Fruit fly (Drosophila melanogaster) whole organism, embryonic: ENCODE data around the gene CG32939.

Experiments
- Abd-B ChIP-seq: fragments of 200-800 bp; sonication (Bioruptor generic); optimal IDR thresholded peaks from 2 replicates; lab custom pipeline; 2018; ENCODE audit warnings: missing biosample characterization, mild to moderate bottlenecking, missing genetic modification characterization, moderate library complexity
- Aef1 ChIP-seq: fragments of 200-800 bp; sonication (Bioruptor generic); IDR thresholded peaks from 3 replicates; pipeline ENCODE4 v1.3.6; 2022; ENCODE audit warnings: missing biosample characterization, missing genetic modification characterization
- CG10321 ChIP-seq: fragments of 200-800 bp; sonication (Bioruptor generic); IDR thresholded peaks from 2 replicates; pipeline ENCODE4 v1.3.6; 2022; ENCODE audit warnings: missing biosample characterization, missing genetic modification characterization
- CG10543 ChIP-seq: fragments of 200-800 bp; sonication (Bioruptor generic); optimal IDR thresholded peaks from 3 replicates; lab custom pipeline; 2017; ENCODE audit warnings: missing biosample characterization, mild to moderate bottlenecking, missing genetic modification characterization, moderate library complexity
- CG11723 ChIP-seq: fragments of 200-800 bp; sonication (Bioruptor generic); optimal IDR thresholded peaks from 2 replicates; lab custom pipeline; 2017; ENCODE audit warnings: missing biosample characterization, mild to moderate bottlenecking, missing genetic modification characterization
- CG12219 ChIP-seq: fragments of 200-800 bp; sonication (Bioruptor generic); optimal IDR thresholded peaks from 3 replicates; lab custom pipeline; 2018; ENCODE audit warnings: missing biosample characterization, mild to moderate bottlenecking, missing genetic modification characterization
- CG15269 ChIP-seq: fragments of 200-800 bp; sonication (Bioruptor generic); optimal IDR thresholded peaks from 2 replicates; lab custom pipeline; 2018; ENCODE audit warnings: missing biosample characterization, mild to moderate bottlenecking, missing genetic modification characterization, moderate library complexity
- CG1529 ChIP-seq: fragments of 200-800 bp; sonication (Bioruptor generic); optimal IDR thresholded peaks from 3 replicates; lab custom pipeline; 2018; ENCODE audit warnings: missing biosample characterization, missing genetic modification characterization
- CG16863 ChIP-seq: fragments of 200-800 bp; sonication (Bioruptor generic); optimal IDR thresholded peaks from 3 replicates; lab custom pipeline; 2016; ENCODE audit warnings: missing biosample characterization, missing genetic modification characterization
- CG2678 ChIP-seq: fragments of 200-800 bp; sonication (Bioruptor generic); optimal IDR thresholded peaks from 3 replicates; lab custom pipeline; 2019; ENCODE audit warnings: missing biosample characterization, mild to moderate bottlenecking, missing genetic modification characterization, moderate library complexity
- CG31388 ChIP-seq: fragments of 200-800 bp; sonication (Bioruptor generic); optimal IDR thresholded peaks from 2 replicates; lab custom pipeline; 2016; ENCODE audit warnings: missing biosample characterization, missing genetic modification characterization
- CG6689 ChIP-seq: fragments of 200-800 bp; sonication (Bioruptor generic); IDR thresholded peaks from 2 replicates; pipeline ENCODE4 v1.3.6; 2022; ENCODE audit warnings: missing biosample characterization, missing genetic modification characterization
- CG6854 ChIP-seq: fragments of 200-800 bp; sonication (Bioruptor generic); optimal IDR thresholded peaks from 3 replicates; lab custom pipeline; 2017; ENCODE audit warnings: missing biosample characterization, mild to moderate bottlenecking, missing genetic modification characterization
- Camta ChIP-seq: fragments of 200-800 bp; sonication (Bioruptor generic); optimal IDR thresholded peaks from 2 replicates; lab custom pipeline; 2016; ENCODE audit warnings: missing biosample characterization, missing genetic modification characterization
- D19B ChIP-seq: fragments of 200-800 bp; sonication (Bioruptor generic); optimal IDR thresholded peaks from 2 replicates; lab custom pipeline; 2017; ENCODE audit warnings: missing biosample characterization, mild to moderate bottlenecking, missing genetic modification characterization
- E2f1 ChIP-seq: fragments of 200-800 bp; sonication (Bioruptor generic); IDR thresholded peaks from 2 replicates; pipeline ENCODE4 v1.3.6; 2022; ENCODE audit warnings: missing biosample characterization, missing genetic modification characterization
- E2f2 ChIP-seq: fragments of 200-800 bp; sonication (Bioruptor generic); IDR thresholded peaks from 2 replicates; pipeline ENCODE4 v1.3.6; 2022; ENCODE audit warnings: missing biosample characterization, missing genetic modification characterization
- GATAe ChIP-seq: fragments of 200-800 bp; sonication (Bioruptor generic); conservative IDR thresholded peaks from 2 replicates; pipeline ENCODE4 v1.3.6; 2022; ENCODE audit warnings: missing biosample characterization, missing genetic modification characterization
- HLH4C ChIP-seq: fragments of 200-800 bp; sonication (Bioruptor generic); IDR thresholded peaks from 3 replicates; pipeline ENCODE4 v1.3.6; 2022; ENCODE audit warnings: missing biosample characterization, missing genetic modification characterization; ENCODE audit not compliant: partially characterized antibody
- Hmx ChIP-seq: fragments of 200-800 bp; sonication (Bioruptor generic); optimal IDR thresholded peaks from 2 replicates; lab custom pipeline; 2016; ENCODE audit warnings: missing biosample characterization, missing genetic modification characterization
- Med ChIP-seq: fragments of 200-800 bp; sonication (Bioruptor generic); peaks from one replicate; lab custom pipeline; 2016; ENCODE audit warnings: missing biosample characterization, missing genetic modification characterization, mild to moderate bottlenecking, inconsistent platforms, moderate library complexity
- Mrtf ChIP-seq: fragments of 200-800 bp; sonication (Bioruptor generic); IDR thresholded peaks from 3 replicates; pipeline ENCODE4 v1.3.6; 2022; ENCODE audit warnings: missing biosample characterization, missing genetic modification characterization
- Neu2 ChIP-seq: fragments of 200-800 bp; sonication (Bioruptor generic); optimal IDR thresholded peaks from 3 replicates; lab custom pipeline; 2016; ENCODE audit warnings: missing biosample characterization, missing genetic modification characterization, borderline replicate concordance
- Nf-YB ChIP-seq: fragments of 200-800 bp; sonication (Bioruptor generic); optimal IDR thresholded peaks from 3 replicates; lab custom pipeline; 2019; ENCODE audit warnings: missing biosample characterization, mild to moderate bottlenecking, missing genetic modification characterization, moderate library complexity
- Nf-YC ChIP-seq: fragments of 200-800 bp; optimal IDR thresholded peaks from 3 replicates; lab custom pipeline; 2019; ENCODE audit warnings: missing biosample characterization, mild to moderate bottlenecking, missing genetic modification characterization, moderate library complexity
- Spps ChIP-seq: fragments of 200-800 bp; sonication (Bioruptor generic); optimal IDR thresholded peaks from 2 replicates; lab custom pipeline; 2018; ENCODE audit warnings: missing biosample characterization, mild to moderate bottlenecking, missing genetic modification characterization
- Sry-β ChIP-seq: fragments of 200-800 bp; sonication (Bioruptor generic); optimal IDR thresholded peaks from 2 replicates; lab custom pipeline; 2018; ENCODE audit warnings: missing biosample characterization, mild to moderate bottlenecking, missing genetic modification characterization, moderate library complexity
- Taf1 ChIP-seq: fragments of 200-800 bp; sonication (Bioruptor generic); IDR thresholded peaks from 2 replicates; pipeline ENCODE4 v1.3.6; 2022; ENCODE audit warnings: missing biosample characterization, missing genetic modification characterization
- ab ChIP-seq: fragments of 200-800 bp; sonication (Bioruptor generic); optimal IDR thresholded peaks from 2 replicates; lab custom pipeline; 2016; ENCODE audit warnings: missing biosample characterization, missing genetic modification characterization
- al ChIP-seq: fragments of 200-800 bp; sonication (Bioruptor generic); IDR thresholded peaks from 2 replicates; pipeline ENCODE4 v1.3.6; 2022; ENCODE audit warnings: missing biosample characterization, missing genetic modification characterization
- crol ChIP-seq: fragments of 200-800 bp; sonication (Bioruptor generic); IDR thresholded peaks from 2 replicates; pipeline ENCODE4 v1.3.6; 2022; ENCODE audit warnings: missing biosample characterization, missing genetic modification characterization
- dpn ChIP-seq, 2 experiments: fragments of 200-800 bp; sonication (Bioruptor generic); optimal IDR thresholded peaks; 3 replicates each; lab custom pipeline; 2016; ENCODE audit warnings: missing biosample characterization in 2 of 2, missing genetic modification characterization in 2 of 2
- exex ChIP-seq: fragments of 200-800 bp; sonication (Bioruptor generic); optimal IDR thresholded peaks from 4 replicates; lab custom pipeline; 2018; ENCODE audit warnings: missing biosample characterization, mild to moderate bottlenecking, missing genetic modification characterization, moderate library complexity
- fru ChIP-seq: fragments of >200 bp; optimal IDR thresholded peaks from 2 replicates; lab custom pipeline; 2017
- gem ChIP-seq: fragments of 200-800 bp; sonication (Bioruptor generic); optimal IDR thresholded peaks from 2 replicates; lab custom pipeline; 2019; ENCODE audit warnings: missing biosample characterization, mild to moderate bottlenecking, missing genetic modification characterization, moderate library complexity
- gfzf ChIP-seq: fragments of 200-800 bp; sonication (Bioruptor generic); optimal IDR thresholded peaks from 2 replicates; lab custom pipeline; 2016; ENCODE audit warnings: missing biosample characterization, mild to moderate bottlenecking, missing genetic modification characterization, moderate library complexity
- grn ChIP-seq: fragments of 200-800 bp; sonication (Bioruptor generic); optimal IDR thresholded peaks from 3 replicates; lab custom pipeline; 2017; ENCODE audit warnings: missing biosample characterization, missing genetic modification characterization
- gt ChIP-seq: fragments of 200-800 bp; sonication (Bioruptor generic); IDR thresholded peaks from 2 replicates; pipeline ENCODE4 v1.3.6; 2022; ENCODE audit warnings: missing biosample characterization, missing genetic modification characterization
- h ChIP-seq: fragments of >200 bp; optimal IDR thresholded peaks from 2 replicates; lab custom pipeline; 2017
- hkb ChIP-seq, 2 experiments: fragments of 200-800 bp in 1 of 2; fragments of >200 bp in 1 of 2; sonication (Bioruptor generic) in 1 of 2; IDR thresholded peaks in 1 of 2; optimal IDR thresholded peaks in 1 of 2; 2 replicates each; pipeline versions ENCODE4 v1.3.6 to Lab custom; 2017 to 2022; ENCODE audit warnings: missing biosample characterization in 1 of 2, missing genetic modification characterization in 1 of 2
- lab ChIP-seq: fragments of 200-800 bp; sonication (Bioruptor generic); optimal IDR thresholded peaks from 3 replicates; lab custom pipeline; 2017; ENCODE audit warnings: missing biosample characterization, missing genetic modification characterization, mild to moderate bottlenecking, moderate library complexity, missing genetic modification reagents
- mirr ChIP-seq: fragments of 200-800 bp; sonication (Bioruptor generic); optimal IDR thresholded peaks from 3 replicates; lab custom pipeline; 2018; ENCODE audit warnings: missing biosample characterization, mild to moderate bottlenecking, missing genetic modification characterization
- nau ChIP-seq: fragments of 200-800 bp; sonication (Bioruptor generic); optimal IDR thresholded peaks from 3 replicates; lab custom pipeline; 2017; ENCODE audit warnings: missing biosample characterization, mild to moderate bottlenecking, missing genetic modification characterization, missing genetic modification reagents
- nom ChIP-seq: fragments of 200-800 bp; sonication (Bioruptor generic); optimal IDR thresholded peaks from 2 replicates; lab custom pipeline; 2017; ENCODE audit warnings: missing biosample characterization, missing genetic modification characterization, mild to moderate bottlenecking, moderate library complexity, missing genetic modification reagents
- pros ChIP-seq: fragments of 200-800 bp; sonication (Bioruptor generic); optimal IDR thresholded peaks from 3 replicates; lab custom pipeline; 2019; ENCODE audit warnings: missing biosample characterization, mild to moderate bottlenecking, missing genetic modification characterization, moderate library complexity
- sd ChIP-seq: fragments of 200-800 bp; sonication (Bioruptor generic); optimal IDR thresholded peaks from 3 replicates; lab custom pipeline; 2018; ENCODE audit warnings: missing biosample characterization, mild to moderate bottlenecking, missing genetic modification characterization, moderate library complexity
- sens ChIP-seq: fragments of 200-800 bp; sonication (Bioruptor generic); peaks from one replicate; lab custom pipeline; 2016; ENCODE audit warnings: missing biosample characterization, missing genetic modification characterization
- sens-2 ChIP-seq: fragments of 200-800 bp; sonication (Bioruptor generic); IDR thresholded peaks from 2 replicates; pipeline ENCODE4 v1.3.6; 2022; ENCODE audit warnings: missing biosample characterization, missing genetic modification characterization
- sisA ChIP-seq: fragments of 200-800 bp; sonication (Bioruptor generic); IDR thresholded peaks from 2 replicates; pipeline ENCODE4 v1.3.6; 2022; ENCODE audit warnings: missing biosample characterization, missing genetic modification characterization
- sob ChIP-seq: fragments of 200-800 bp; sonication (Bioruptor generic); IDR thresholded peaks from 2 replicates; pipeline ENCODE4 v1.3.6; 2022; ENCODE audit warnings: missing biosample characterization, missing genetic modification characterization
- sug ChIP-seq: fragments of 200-800 bp; optimal IDR thresholded peaks from 2 replicates; lab custom pipeline; 2019; ENCODE audit warnings: missing biosample characterization, mild to moderate bottlenecking, missing genetic modification characterization, moderate library complexity

Gene CG32939

DNA sequence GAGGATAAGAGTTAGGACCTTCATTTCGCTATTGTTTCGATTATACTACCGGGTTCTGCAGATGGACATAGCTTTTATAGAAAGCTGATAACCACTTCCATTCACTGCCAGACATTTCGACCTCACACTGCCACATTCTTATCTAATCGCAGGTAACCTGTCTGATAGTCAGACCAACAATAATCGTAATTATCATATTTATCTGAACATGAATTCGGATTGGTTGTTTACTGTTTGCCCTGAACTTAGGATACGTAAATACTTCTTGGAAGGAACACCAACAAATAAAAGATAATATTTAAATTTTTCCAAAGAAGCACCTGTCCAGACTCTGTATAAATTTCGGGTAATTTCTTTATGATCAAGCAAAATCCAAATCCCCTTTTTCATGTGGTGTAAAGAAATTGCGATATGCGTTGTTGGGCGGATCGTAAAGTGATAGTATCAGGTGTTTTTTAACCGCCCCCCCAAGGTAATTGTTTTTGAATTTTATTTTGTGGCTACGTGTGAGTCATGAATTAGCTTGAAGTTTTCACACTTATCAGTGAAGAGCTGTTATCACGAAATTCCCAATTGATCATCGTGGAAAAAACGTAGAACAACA, 46.7 kb upstream of the CG32939 start, which contains the start of gene Fst:
Gene Fst (minus strand): TSS at position 51 of the 604 bp plus-strand sequence.
- TF ChIP-seq fru (lab: Kevin White, UChicago) (no peak), nau (GFP tag; lab: Kevin White, UChicago) (no peak), grn (peak; percentile 88), Hmx (GFP tag; lab: Kevin White, UChicago) (no peak), CG15269 (tag; lab: Kevin White, UChicago) (no peak), CG6854 (GFP tag; lab: Kevin White, UChicago) (no peak), CG2678 (tag; lab: Kevin White, UChicago) (peak; percentile 25), pros (GFP tag; lab: Kevin White, UChicago) (no peak), sens (GFP tag; lab: Kevin White, UChicago) (peak; percentile 49), Mrtf (GFP tag; lab: Robert Waterston, UW) (no peak), sisA (no peak), Spps (no peak), HLH4C (no peak), GATAe (peak; percentile 62), CG11723 (GFP tag; lab: Kevin White, UChicago) (no peak), Neu2 (no peak), ab (no peak), dpn (GFP tag; optimal IDR thresholded peaks at IDR 0.05; lab: Kevin White, UChicago) (no peak), sd (tag; lab: Kevin White, UChicago) (peak; percentile 91), nom (GFP tag; lab: Kevin White, UChicago) (no peak), gem (tag; lab: Kevin White, UChicago) (no peak), lab (peak; percentile 30), Abd-B (GFP tag; lab: Kevin White, UChicago) (no peak), Sry-β (GFP tag; lab: Kevin White, UChicago) (no peak), hkb (optimal IDR thresholded peaks at IDR 0.05; lab: Kevin White, UChicago) (no peak), hkb (GFP tag; IDR thresholded peaks at IDR 0.05; lab: Robert Waterston, UW) (no peak), crol (no peak), CG6689 (GFP tag; lab: Robert Waterston, UW) (no peak), E2f2 (no peak), h (lab: Kevin White, UChicago) (no peak), CG31388 (no peak), sens-2 (GFP tag; lab: Robert Waterston, UW) (no peak), CG1529 (GFP tag; lab: Kevin White, UChicago) (no peak), CG12219 (GFP tag; lab: Kevin White, UChicago) (no peak), E2f1 (GFP tag; lab: Robert Waterston, UW) (no peak), CG10321 (GFP tag; lab: Robert Waterston, UW) (no peak), al (GFP tag; lab: Robert Waterston, UW) (no peak), Nf-YB (peak; percentile 77), Aef1 (GFP tag; lab: Robert Waterston, UW) (no peak), CG16863 (GFP tag; lab: Kevin White, UChicago) (no peak), sug (tag; lab: Kevin White, UChicago) (peak; percentile 68), Med (GFP tag; lab: Kevin White, UChicago) (peak; percentile 25), sob (GFP tag; lab: Robert Waterston, UW) (no peak), Camta (GFP tag; lab: Kevin White, UChicago) (no peak), Taf1 (no peak), gt (no peak), mirr (GFP tag; lab: Kevin White, UChicago) (peak; percentile 73), D19B (GFP tag; lab: Kevin White, UChicago) (no peak), exex (tag; lab: Kevin White, UChicago) (peak; percentile 90), gfzf (GFP tag; lab: Kevin White, UChicago) (no peak), Nf-YC (tag; lab: Kevin White, UChicago) (peak; percentile 78), CG10543 (peak; percentile 15)
